Fruit fly (Drosophila melanogaster) whole organism, embryonic: ENCODE results near the gene CG43345.

Experiments
- Awh ChIP-seq: fragments of 200-800 bp; sonication (Bioruptor generic); IDR thresholded peaks from 2 replicates; pipeline ENCODE4, ENCODE4 v1.3.6; 2022; ENCODE audit warnings: missing biosample characterization, missing genetic modification characterization
- B-H1 ChIP-seq: fragments of 200-800 bp; sonication (Bioruptor generic); IDR thresholded peaks from 3 replicates; pipeline ENCODE4 v1.3.6; 2022; ENCODE audit warnings: missing biosample characterization, missing genetic modification characterization
- Bgb ChIP-seq: fragments of 200-800 bp; sonication (Bioruptor generic); IDR thresholded peaks from 2 replicates; pipeline ENCODE4 v1.3.6; 2022; ENCODE audit warnings: missing biosample characterization, missing genetic modification characterization; ENCODE audit not compliant: partially characterized antibody
- CG10267 ChIP-seq: fragments of 200-800 bp; sonication (Bioruptor generic); optimal IDR thresholded peaks from 2 replicates; lab custom pipeline; 2018; ENCODE audit warnings: missing biosample characterization, mild to moderate bottlenecking, missing genetic modification characterization, moderate library complexity
- CG11085 ChIP-seq: fragments of 200-800 bp; sonication (Bioruptor generic); IDR thresholded peaks from 2 replicates; pipeline ENCODE4 v1.3.6; 2022; ENCODE audit warnings: missing biosample characterization, missing genetic modification characterization
- CG11504 ChIP-seq: fragments of 200-800 bp; sonication (Bioruptor generic); optimal IDR thresholded peaks from 3 replicates; lab custom pipeline; 2019; ENCODE audit warnings: missing biosample characterization, mild to moderate bottlenecking, missing genetic modification characterization, moderate library complexity
- CG11696 ChIP-seq: fragments of 200-800 bp; sonication (Bioruptor generic); IDR thresholded peaks from 2 replicates; pipeline ENCODE4 v1.3.6; 2022; ENCODE audit warnings: missing biosample characterization, missing genetic modification characterization
- CG12104 ChIP-seq: fragments of 200-800 bp; sonication (Bioruptor generic); optimal IDR thresholded peaks from 3 replicates; lab custom pipeline; 2016; ENCODE audit warnings: missing biosample characterization, missing genetic modification characterization
- CG12744 ChIP-seq: fragments of 200-800 bp; sonication (Bioruptor generic); optimal IDR thresholded peaks from 2 replicates; lab custom pipeline; 2016; ENCODE audit warnings: missing biosample characterization, missing genetic modification characterization
- CG12769 ChIP-seq: fragments of 200-800 bp; sonication (Bioruptor generic); optimal IDR thresholded peaks from 2 replicates; lab custom pipeline; 2019; ENCODE audit warnings: missing biosample characterization, mild to moderate bottlenecking, missing genetic modification characterization, moderate library complexity
- CG13296 ChIP-seq: fragments of 200-800 bp; sonication (Bioruptor generic); optimal IDR thresholded peaks from 3 replicates; lab custom pipeline; 2018; ENCODE audit warnings: missing biosample characterization, mild to moderate bottlenecking, missing genetic modification characterization
- CG15601 ChIP-seq: fragments of 200-800 bp; sonication (Bioruptor generic); optimal IDR thresholded peaks from 3 replicates; lab custom pipeline; 2019; ENCODE audit warnings: missing biosample characterization, mild to moderate bottlenecking, missing genetic modification characterization, moderate library complexity
- CG17829 ChIP-seq: fragments of 200-800 bp; optimal IDR thresholded peaks from 2 replicates; lab custom pipeline; 2019; ENCODE audit warnings: missing biosample characterization, mild to moderate bottlenecking, missing genetic modification characterization, moderate library complexity
- CG1832 ChIP-seq: fragments of 200-800 bp; sonication (Bioruptor generic); optimal IDR thresholded peaks from 2 replicates; lab custom pipeline; 2017; ENCODE audit warnings: missing biosample characterization, mild to moderate bottlenecking, missing genetic modification characterization, inconsistent platforms
- CG31365 ChIP-seq: fragments of 200-800 bp; sonication (Bioruptor generic); optimal IDR thresholded peaks from 2 replicates; lab custom pipeline; 2018; ENCODE audit warnings: missing biosample characterization, mild to moderate bottlenecking, missing genetic modification characterization
- CG34224 ChIP-seq: fragments of 200-800 bp; sonication (Bioruptor generic); IDR thresholded peaks from 3 replicates; pipeline ENCODE4 v1.3.6; 2022; ENCODE audit warnings: missing biosample characterization, missing genetic modification characterization; ENCODE audit not compliant: partially characterized antibody
- CG34376 ChIP-seq: fragments of 200-800 bp; sonication (Bioruptor generic); optimal IDR thresholded peaks from 2 replicates; lab custom pipeline; 2018; ENCODE audit warnings: missing biosample characterization, mild to moderate bottlenecking, missing genetic modification characterization
- CG42726 ChIP-seq: fragments of 200-800 bp; sonication (Bioruptor generic); IDR thresholded peaks from 2 replicates; pipeline ENCODE4 v1.3.6; 2022; ENCODE audit warnings: missing biosample characterization, missing genetic modification characterization; ENCODE audit not compliant: partially characterized antibody
- Camta ChIP-seq: fragments of 200-800 bp; sonication (Bioruptor generic); optimal IDR thresholded peaks from 2 replicates; lab custom pipeline; 2016; ENCODE audit warnings: missing biosample characterization, missing genetic modification characterization
- Dip3 ChIP-seq: fragments of 200-800 bp; sonication (Bioruptor generic); optimal IDR thresholded peaks from 3 replicates; lab custom pipeline; 2016; ENCODE audit warnings: missing biosample characterization, missing genetic modification characterization
- Drgx ChIP-seq: fragments of 200-800 bp; sonication (Bioruptor generic); IDR thresholded peaks from 2 replicates; pipeline ENCODE4 v1.3.6; 2022; ENCODE audit warnings: missing biosample characterization, missing genetic modification characterization
- Fer1 ChIP-seq: fragments of 200-800 bp; sonication (Bioruptor generic); optimal IDR thresholded peaks from 2 replicates; lab custom pipeline; 2017; ENCODE audit warnings: missing biosample characterization, mild to moderate bottlenecking, missing genetic modification characterization
- H15 ChIP-seq: fragments of 200-800 bp; sonication (Bioruptor generic); IDR thresholded peaks from 3 replicates; pipeline ENCODE4 v1.3.6; 2022; ENCODE audit warnings: missing biosample characterization, missing genetic modification characterization
- Meics ChIP-seq: fragments of 200-800 bp; sonication (Bioruptor generic); optimal IDR thresholded peaks from 2 replicates; lab custom pipeline; 2017; ENCODE audit warnings: missing biosample characterization, mild to moderate bottlenecking, missing genetic modification characterization
- Neu2 ChIP-seq: fragments of 200-800 bp; sonication (Bioruptor generic); optimal IDR thresholded peaks from 3 replicates; lab custom pipeline; 2016; ENCODE audit warnings: missing biosample characterization, missing genetic modification characterization, borderline replicate concordance
- Sin3A ChIP-seq: fragments of >200 bp; optimal IDR thresholded peaks from 2 replicates; lab custom pipeline; 2018
- Sry-β ChIP-seq: fragments of 200-800 bp; sonication (Bioruptor generic); optimal IDR thresholded peaks from 2 replicates; lab custom pipeline; 2018; ENCODE audit warnings: missing biosample characterization, mild to moderate bottlenecking, missing genetic modification characterization, moderate library complexity
- Trl ChIP-seq, 3 experiments: fragments of >200 bp in 2 of 3; fragments of 200-800 bp in 1 of 3; sonication (Bioruptor generic) in 1 of 3; optimal IDR thresholded peaks; 2 replicates in 1 of 3; 3 replicates in 2 of 3; lab custom pipeline; 2016 to 2017; ENCODE audit warnings: missing biosample characterization in 1 of 3, missing genetic modification characterization in 1 of 3
- abd-A ChIP-seq: fragments of 200-800 bp; sonication (Bioruptor generic); optimal IDR thresholded peaks from 3 replicates; lab custom pipeline; 2019; ENCODE audit warnings: missing biosample characterization, mild to moderate bottlenecking, missing genetic modification characterization, moderate library complexity
- crc ChIP-seq: fragments of 200-800 bp; sonication (Bioruptor generic); optimal IDR thresholded peaks from 2 replicates; lab custom pipeline; 2016; ENCODE audit warnings: missing biosample characterization, missing genetic modification characterization
- dati ChIP-seq: fragments of 200-800 bp; sonication (Bioruptor generic); IDR thresholded peaks from 2 replicates; pipeline ENCODE4 v1.3.6; 2022; ENCODE audit warnings: missing biosample characterization, missing genetic modification characterization
- ewg ChIP-seq: fragments of 200-800 bp; sonication (Bioruptor generic); optimal IDR thresholded peaks from 3 replicates; lab custom pipeline; 2017; ENCODE audit warnings: mild to moderate bottlenecking, missing biosample characterization, missing genetic modification reagents, missing genetic modification characterization
- gce ChIP-seq: fragments of 200-800 bp; sonication (Bioruptor generic); IDR thresholded peaks from 3 replicates; pipeline ENCODE4 v1.3.6; 2022; ENCODE audit warnings: missing biosample characterization, missing genetic modification characterization
- gem ChIP-seq: fragments of 200-800 bp; sonication (Bioruptor generic); optimal IDR thresholded peaks from 2 replicates; lab custom pipeline; 2019; ENCODE audit warnings: missing biosample characterization, mild to moderate bottlenecking, missing genetic modification characterization, moderate library complexity
- h ChIP-seq: fragments of >200 bp; optimal IDR thresholded peaks from 2 replicates; lab custom pipeline; 2017
- ham ChIP-seq: fragments of 200-800 bp; sonication (Bioruptor generic); IDR thresholded peaks from 2 replicates; pipeline ENCODE4 v1.3.6; 2022; ENCODE audit warnings: missing biosample characterization, missing genetic modification characterization
- jigr1 ChIP-seq: fragments of 200-800 bp; sonication (Bioruptor generic); IDR thresholded peaks from 3 replicates; pipeline ENCODE4 v1.3.6; 2022; ENCODE audit warnings: missing biosample characterization, missing genetic modification characterization
- mirr ChIP-seq: fragments of 200-800 bp; sonication (Bioruptor generic); optimal IDR thresholded peaks from 3 replicates; lab custom pipeline; 2018; ENCODE audit warnings: missing biosample characterization, mild to moderate bottlenecking, missing genetic modification characterization
- nau ChIP-seq: fragments of 200-800 bp; sonication (Bioruptor generic); optimal IDR thresholded peaks from 3 replicates; lab custom pipeline; 2017; ENCODE audit warnings: missing biosample characterization, mild to moderate bottlenecking, missing genetic modification characterization, missing genetic modification reagents
- nerfin-1 ChIP-seq: fragments of 200-800 bp; sonication (Bioruptor generic); optimal IDR thresholded peaks from 3 replicates; lab custom pipeline; 2019; ENCODE audit warnings: missing biosample characterization, mild to moderate bottlenecking, missing genetic modification characterization, moderate library complexity
- otp ChIP-seq: fragments of 200-800 bp; sonication (Bioruptor generic); IDR thresholded peaks from 3 replicates; pipeline ENCODE4, ENCODE4 v1.3.6; 2022; ENCODE audit warnings: missing biosample characterization, missing genetic modification characterization
- row ChIP-seq: fragments of 200-800 bp; sonication (Bioruptor generic); IDR thresholded peaks from 3 replicates; pipeline ENCODE4 v1.3.6; 2022; ENCODE audit warnings: missing biosample characterization, missing genetic modification characterization
- slou ChIP-seq: fragments of 200-800 bp; sonication (Bioruptor generic); optimal IDR thresholded peaks from 3 replicates; lab custom pipeline; 2016; ENCODE audit warnings: missing biosample characterization, missing genetic modification characterization
- sqz ChIP-seq: fragments of 200-800 bp; sonication (Bioruptor generic); optimal IDR thresholded peaks from 3 replicates; lab custom pipeline; 2018; ENCODE audit warnings: missing biosample characterization, mild to moderate bottlenecking, missing genetic modification characterization
- sr ChIP-seq: fragments of 200-800 bp; sonication (Bioruptor generic); IDR thresholded peaks from 3 replicates; pipeline ENCODE4 v1.3.6; 2022; ENCODE audit warnings: missing biosample characterization, missing genetic modification characterization
- toy ChIP-seq: fragments of 200-800 bp; sonication (Bioruptor generic); IDR thresholded peaks from 2 replicates; pipeline ENCODE4 v1.3.6; 2022; ENCODE audit warnings: missing biosample characterization, missing genetic modification characterization
- tx ChIP-seq: fragments of 200-800 bp; sonication (Bioruptor generic); optimal IDR thresholded peaks from 2 replicates; lab custom pipeline; 2016; ENCODE audit warnings: missing biosample characterization, missing genetic modification characterization
- usp ChIP-seq: fragments of >200 bp; optimal IDR thresholded peaks from 2 replicates; lab custom pipeline; 2017; ENCODE audit warnings: missing biosample characterization, missing genetic modification characterization
- wek ChIP-seq: fragments of 200-800 bp; sonication (Bioruptor generic); optimal IDR thresholded peaks from 3 replicates; lab custom pipeline; 2018; ENCODE audit warnings: missing biosample characterization, mild to moderate bottlenecking, missing genetic modification characterization, moderate library complexity
- zen2 ChIP-seq: fragments of 200-800 bp; sonication (Bioruptor generic); IDR thresholded peaks from 3 replicates; pipeline ENCODE4 v1.3.6; 2022; ENCODE audit warnings: missing biosample characterization, missing genetic modification characterization; ENCODE audit not compliant: partially characterized antibody

The CG43345 gene

DNA sequence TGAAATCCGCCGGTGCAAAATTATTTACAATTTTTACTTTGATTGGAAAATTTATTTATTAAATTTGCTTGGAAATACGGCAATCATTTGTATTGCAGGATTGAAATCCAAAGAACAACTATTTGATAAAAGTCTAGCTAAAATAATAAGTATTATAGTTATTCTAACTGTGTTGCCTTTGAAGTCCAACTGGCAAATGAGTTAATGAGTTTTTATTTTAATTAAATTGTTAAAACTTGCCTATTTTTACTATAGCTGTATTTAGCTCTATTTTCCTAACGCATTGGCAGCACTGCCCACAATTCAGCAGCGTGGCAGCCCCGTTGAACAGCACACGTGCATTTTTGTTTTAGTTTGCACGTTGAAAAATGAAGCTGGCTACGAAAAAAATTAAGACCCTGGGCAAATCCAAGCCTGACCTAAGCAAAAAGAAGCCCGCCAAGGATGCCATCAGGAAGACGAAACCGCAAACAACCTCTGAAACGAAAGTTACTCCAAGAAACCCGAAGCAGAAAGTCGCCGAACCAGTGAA is 5.0 kb downstream of the CG43345 start, which contains the start of gene Noc2:
Noc2 (plus strand) TSS at position 331 of the 532 bp plus-strand sequence.
- TF ChIP-seq Dip3 (GFP tag; lab: Kevin White, UChicago): peak; percentile 46
- no peak for TF ChIP-seq CG42726 (GFP tag; lab: Robert Waterston, UW)
- no peak for TF ChIP-seq ham (GFP tag; lab: Robert Waterston, UW)
- TF ChIP-seq usp (GFP tag; lab: Kevin White, UChicago): no peak
- no peak for TF ChIP-seq dati (GFP tag; lab: Robert Waterston, UW)
- TF ChIP-seq Awh: no peak
- TF ChIP-seq gce (GFP tag; lab: Robert Waterston, UW): no peak
- peak; percentile 62; the same call in 2 of the 3 replicates for TF ChIP-seq H15 (GFP tag; lab: Robert Waterston, UW)
- TF ChIP-seq Drgx (GFP tag; lab: Robert Waterston, UW): no peak; the same call in 1 of the 2 replicates
- TF ChIP-seq sr: no peak
- TF ChIP-seq CG10267 (tag; lab: Kevin White, UChicago): peak; percentile 37
- TF ChIP-seq CG11696 (GFP tag; lab: Robert Waterston, UW): 0 out of 2 replicates have a peak, but pooled peaks have one; percentile 39
- no peak for TF ChIP-seq B-H1 (GFP tag; lab: Robert Waterston, UW)
- TF ChIP-seq ewg (GFP tag; lab: Kevin White, UChicago): peak; percentile 21
- peak; percentile 65 for TF ChIP-seq gem (tag; lab: Kevin White, UChicago)
- peak; percentile 64 for TF ChIP-seq Meics (GFP tag; lab: Kevin White, UChicago)
- no peak for TF ChIP-seq mirr (GFP tag; lab: Kevin White, UChicago)
- TF ChIP-seq Fer1 (GFP tag; lab: Kevin White, UChicago): peak; percentile 4
- TF ChIP-seq CG34224 (GFP tag; lab: Robert Waterston, UW): 0 out of 3 replicates have a peak, but pooled peaks have one; percentile 2
- TF ChIP-seq wek (GFP tag; lab: Kevin White, UChicago): no peak
- TF ChIP-seq otp (GFP tag; lab: Robert Waterston, UW): no peak
- peak; percentile 34 for TF ChIP-seq CG15601
- no peak for TF ChIP-seq Trl (optimal IDR thresholded peaks at IDR 0.05; lab: Kevin White, UChicago)
- TF ChIP-seq Trl (GFP tag; optimal IDR thresholded peaks at IDR 0.05; lab: Kevin White, UChicago): peak; percentile 2
- TF ChIP-seq crc: no peak
- TF ChIP-seq jigr1 (GFP tag; lab: Robert Waterston, UW): peak; percentile 47; the same call in 2 of the 3 replicates
- TF ChIP-seq Bgb (GFP tag; lab: Robert Waterston, UW): no peak
- peak; percentile 83 for TF ChIP-seq Sry-β
- no peak for TF ChIP-seq Sin3A (lab: Kevin White, UChicago)
- TF ChIP-seq CG31365 (tag; lab: Kevin White, UChicago): no peak
- peak; percentile 70 for TF ChIP-seq row
- peak; percentile 6 for TF ChIP-seq CG12769 (tag; lab: Kevin White, UChicago)
- no peak for TF ChIP-seq Neu2
- TF ChIP-seq CG13296 (GFP tag; lab: Kevin White, UChicago): peak; percentile 21
- peak; percentile 44 for TF ChIP-seq CG17829
- peak; percentile 56 for TF ChIP-seq CG11504 (tag; lab: Kevin White, UChicago)
- TF ChIP-seq abd-A (tag; lab: Kevin White, UChicago): no peak
- TF ChIP-seq nerfin-1 (tag; lab: Kevin White, UChicago): no peak
- TF ChIP-seq h: no peak
- TF ChIP-seq zen2: no peak
- peak; percentile 42 for TF ChIP-seq Camta (GFP tag; lab: Kevin White, UChicago)
- no peak for TF ChIP-seq tx (GFP tag; lab: Kevin White, UChicago)
- TF ChIP-seq sqz (GFP tag; lab: Kevin White, UChicago): no peak
- TF ChIP-seq toy (GFP tag; lab: Robert Waterston, UW): no peak
- peak; percentile 31 for TF ChIP-seq slou (GFP tag; lab: Kevin White, UChicago)
- TF ChIP-seq CG1832 (GFP tag; lab: Kevin White, UChicago): no peak
- no peak for TF ChIP-seq CG34376
- TF ChIP-seq CG12744: no peak
- TF ChIP-seq nau (GFP tag; lab: Kevin White, UChicago): no peak
- TF ChIP-seq CG12104: no peak
- TF ChIP-seq CG11085 (GFP tag; lab: Robert Waterston, UW): peak; percentile 38; the same call in 1 of the 2 replicates
